Worm (Caenorhabditis elegans) whole organism, midembryonic: ENCODE measurements around the gene F17A2.13.

Experiments used
- T22C8.4 ChIP-seq: fragments of 200-800 bp; sonication (Bioruptor generic); IDR thresholded peaks from 2 replicates; pipeline ENCODE4 v1.3.6; 2022; ENCODE audit warnings: missing genetic modification characterization, missing compliant biosample characterization
- cog-1 ChIP-seq: sonication (generic microtip); optimal IDR thresholded peaks from 2 replicates; lab custom pipeline; 2016; ENCODE audit warnings: missing genetic modification characterization, missing compliant biosample characterization
- flt-1 ChIP-seq: fragments of 200-800 bp; sonication (Bioruptor generic); IDR thresholded peaks from 2 replicates; pipeline ENCODE4 v1.3.6; 2022; ENCODE audit warnings: missing genetic modification characterization, missing compliant biosample characterization
- klf-2 ChIP-seq: fragments of 200-800 bp; sonication (Bioruptor generic); conservative IDR thresholded peaks from 2 replicates; pipeline ENCODE4 v1.3.6; 2022; ENCODE audit warnings: missing genetic modification reagents, missing genetic modification characterization, missing compliant biosample characterization
- med-1 ChIP-seq: sonication (generic microtip); optimal IDR thresholded peaks from 2 replicates; lab custom pipeline; 2017; ENCODE audit warnings: missing genetic modification characterization, mild to moderate bottlenecking, missing compliant biosample characterization, antibody characterized with exemption, missing genetic modification reagents; ENCODE audit not compliant: insufficient read depth
- ref-1 ChIP-seq: fragments of 200-800 bp; sonication (Bioruptor generic); conservative IDR thresholded peaks from 2 replicates; pipeline ENCODE4 v1.3.6; 2022; ENCODE audit warnings: missing genetic modification reagents, missing genetic modification characterization, missing compliant biosample characterization
- tab-1 ChIP-seq: fragments of 200-800 bp; sonication (Bioruptor generic); IDR thresholded peaks from 2 replicates; pipeline ENCODE4 v1.3.6; 2022; ENCODE audit warnings: missing genetic modification characterization, missing compliant biosample characterization
- ztf-23 ChIP-seq: fragments of 200-800 bp; sonication (Bioruptor generic); IDR thresholded peaks from 2 replicates; pipeline ENCODE4 v1.3.6; 2022; ENCODE audit warnings: missing genetic modification reagents, missing genetic modification characterization, missing compliant biosample characterization
- ztf-29 ChIP-seq: fragments of 200-800 bp; sonication (Bioruptor generic); IDR thresholded peaks from 2 replicates; pipeline ENCODE4 v1.3.6; 2022; ENCODE audit warnings: missing genetic modification reagents, missing genetic modification characterization, missing compliant biosample characterization

F17A2.13 gene

ce11 chrX:12323439-12323838, 2.0 kb downstream of the F17A2.13 start, which contains the start of gene srd-40:
Gene srd-40 (plus strand): TSS chrX:12323739.
- TF ChIP-seq klf-2 (no peak), med-1 (no peak), ztf-23 (GFP tag; lab: Robert Waterston, UW) (no peak), cog-1 (tag; lab: Kevin White, UChicago) (no peak), T22C8.4 (GFP tag; lab: Robert Waterston, UW) (no peak), tab-1 (GFP tag; lab: Robert Waterston, UW) (no peak), ref-1 (GFP tag; lab: Robert Waterston, UW) (no peak), ztf-29 (no peak), flt-1 (GFP tag; lab: Robert Waterston, UW) (no peak)

ce11 chrX:12326424-12326823, 5.0 kb downstream of the F17A2.13 start, which contains the start of gene srd-41:
Gene srd-41 (plus strand): TSS chrX:12326724.
- no peak for TF ChIP-seq med-1
- no peak for TF ChIP-seq ref-1 (GFP tag; lab: Robert Waterston, UW)
- no peak for TF ChIP-seq ztf-29
- no peak for TF ChIP-seq cog-1 (tag; lab: Kevin White, UChicago)
- TF ChIP-seq flt-1 (GFP tag; lab: Robert Waterston, UW), result no peak
- TF ChIP-seq T22C8.4 (GFP tag; lab: Robert Waterston, UW), result no peak
- no peak for TF ChIP-seq tab-1 (GFP tag; lab: Robert Waterston, UW)
- no peak for TF ChIP-seq ztf-23 (GFP tag; lab: Robert Waterston, UW)
- no peak for TF ChIP-seq klf-2

ce11 chrX:12328676-12329075, 7.2 kb downstream of the F17A2.13 start, which contains the start of gene srd-45:
Gene srd-45 (plus strand): TSS chrX:12328976.
- TF ChIP-seq cog-1 (tag; lab: Kevin White, UChicago) (no peak), tab-1 (GFP tag; lab: Robert Waterston, UW) (no peak), flt-1 (GFP tag; lab: Robert Waterston, UW) (no peak), klf-2 (no peak), med-1 (no peak), ztf-23 (GFP tag; lab: Robert Waterston, UW) (no peak), ref-1 (GFP tag; lab: Robert Waterston, UW) (no peak), ztf-29 (no peak), T22C8.4 (GFP tag; lab: Robert Waterston, UW) (no peak)

ce11 chrX:12331795-12332194, 10.3 kb downstream of the F17A2.13 start, which contains the start of gene srd-46:
Gene srd-46 (plus strand): TSS chrX:12332095.
- TF ChIP-seq ztf-29 (no peak), tab-1 (GFP tag; lab: Robert Waterston, UW) (no peak), ref-1 (GFP tag; lab: Robert Waterston, UW) (no peak), cog-1 (tag; lab: Kevin White, UChicago) (no peak), ztf-23 (GFP tag; lab: Robert Waterston, UW) (no peak), flt-1 (GFP tag; lab: Robert Waterston, UW) (no peak)

- TF ChIP-seq ztf-23 (GFP tag; lab: Robert Waterston, UW) (no peak), flt-1 (GFP tag; lab: Robert Waterston, UW) (no peak), klf-2 (no peak), tab-1 (GFP tag; lab: Robert Waterston, UW) (no peak), ref-1 (GFP tag; lab: Robert Waterston, UW) (no peak), T22C8.4 (GFP tag; lab: Robert Waterston, UW) (no peak)
Observed at ce11 chrX:12333479-12333878, 12.0 kb downstream of the F17A2.13 start, which contains the start of gene srd-47. Gene srd-47 (plus strand): TSS chrX:12333642.

ce11 chrX:12335808-12336207, 14.4 kb downstream of the F17A2.13 start, which contains the start of gene srd-48:
Gene srd-48 (plus strand): TSS chrX:12336108.
- TF ChIP-seq T22C8.4 (GFP tag; lab: Robert Waterston, UW) (no peak), flt-1 (GFP tag; lab: Robert Waterston, UW) (no peak), ref-1 (GFP tag; lab: Robert Waterston, UW) (no peak), cog-1 (tag; lab: Kevin White, UChicago) (no peak)

ce11 chrX:12337846-12338490, 16.5 kb downstream of the F17A2.13 start, which contains the start of gene srd-44:
Gene srd-44 (plus strand): TSS chrX:12338440.
- TF ChIP-seq med-1 (no peak), T22C8.4 (GFP tag; lab: Robert Waterston, UW) (0 out of 2 replicates have a peak, but pooled peaks have one; percentile 24), cog-1 (tag; lab: Kevin White, UChicago) (no peak), klf-2 (no peak), flt-1 (GFP tag; lab: Robert Waterston, UW) (no peak), ztf-29 (0 out of 2 replicates have a peak, but pooled peaks have one; percentile 40), ztf-23 (GFP tag; lab: Robert Waterston, UW) (no peak), tab-1 (GFP tag; lab: Robert Waterston, UW) (no peak), ref-1 (GFP tag; lab: Robert Waterston, UW) (0 out of 2 replicates have a peak, but pooled peaks have one; percentile 26)

- no peak for TF ChIP-seq cog-1 (tag; lab: Kevin White, UChicago)
- no peak for TF ChIP-seq ref-1 (GFP tag; lab: Robert Waterston, UW)
- no peak for TF ChIP-seq flt-1 (GFP tag; lab: Robert Waterston, UW)
- TF ChIP-seq ztf-23 (GFP tag; lab: Robert Waterston, UW), result no peak
- TF ChIP-seq klf-2, result no peak
- no peak for TF ChIP-seq T22C8.4 (GFP tag; lab: Robert Waterston, UW)
- no peak for TF ChIP-seq ztf-29
- TF ChIP-seq med-1, result no peak
- no peak for TF ChIP-seq tab-1 (GFP tag; lab: Robert Waterston, UW)
Observed at ce11 chrX:12341338-12341737, 19.9 kb downstream of the F17A2.13 start, which contains the start of gene zig-2. Gene zig-2 (minus strand): TSS chrX:12341438.

- TF ChIP-seq med-1 (no peak), cog-1 (tag; lab: Kevin White, UChicago) (no peak), T22C8.4 (GFP tag; lab: Robert Waterston, UW) (no peak), ztf-23 (GFP tag; lab: Robert Waterston, UW) (no peak), ref-1 (GFP tag; lab: Robert Waterston, UW) (no peak), tab-1 (GFP tag; lab: Robert Waterston, UW) (no peak), ztf-29 (no peak), flt-1 (GFP tag; lab: Robert Waterston, UW) (no peak), klf-2 (no peak)
Observed at ce11 chrX:12343279-12343678, 21.8 kb downstream of the F17A2.13 start, which contains the start of the genes nspc-9 and nspc-10. Gene nspc-9 (minus strand): TSS chrX:12343379. Gene nspc-10 (plus strand): TSS chrX:12343609.
